Worm (Caenorhabditis elegans) whole organism, midembryonic: ENCODE measurements around the gene ZC21.6.

ENCODE experiments used
- T22C8.4 ChIP-seq: fragments of 200-800 bp; sonication (Bioruptor generic); IDR thresholded peaks from 2 replicates; pipeline ENCODE4 v1.3.6; 2022; ENCODE audit warnings: missing genetic modification characterization, missing compliant biosample characterization
- cog-1 ChIP-seq: sonication (generic microtip); optimal IDR thresholded peaks from 2 replicates; lab custom pipeline; 2016; ENCODE audit warnings: missing genetic modification characterization, missing compliant biosample characterization
- flt-1 ChIP-seq: fragments of 200-800 bp; sonication (Bioruptor generic); IDR thresholded peaks from 2 replicates; pipeline ENCODE4 v1.3.6; 2022; ENCODE audit warnings: missing genetic modification characterization, missing compliant biosample characterization
- klf-2 ChIP-seq: fragments of 200-800 bp; sonication (Bioruptor generic); conservative IDR thresholded peaks from 2 replicates; pipeline ENCODE4 v1.3.6; 2022; ENCODE audit warnings: missing genetic modification reagents, missing genetic modification characterization, missing compliant biosample characterization
- med-1 ChIP-seq: sonication (generic microtip); optimal IDR thresholded peaks from 2 replicates; lab custom pipeline; 2017; ENCODE audit warnings: missing genetic modification characterization, mild to moderate bottlenecking, missing compliant biosample characterization, antibody characterized with exemption, missing genetic modification reagents; ENCODE audit not compliant: insufficient read depth
- ref-1 ChIP-seq: fragments of 200-800 bp; sonication (Bioruptor generic); conservative IDR thresholded peaks from 2 replicates; pipeline ENCODE4 v1.3.6; 2022; ENCODE audit warnings: missing genetic modification reagents, missing genetic modification characterization, missing compliant biosample characterization
- tab-1 ChIP-seq: fragments of 200-800 bp; sonication (Bioruptor generic); IDR thresholded peaks from 2 replicates; pipeline ENCODE4 v1.3.6; 2022; ENCODE audit warnings: missing genetic modification characterization, missing compliant biosample characterization
- ztf-23 ChIP-seq: fragments of 200-800 bp; sonication (Bioruptor generic); IDR thresholded peaks from 2 replicates; pipeline ENCODE4 v1.3.6; 2022; ENCODE audit warnings: missing genetic modification reagents, missing genetic modification characterization, missing compliant biosample characterization
- ztf-29 ChIP-seq: fragments of 200-800 bp; sonication (Bioruptor generic); IDR thresholded peaks from 2 replicates; pipeline ENCODE4 v1.3.6; 2022; ENCODE audit warnings: missing genetic modification reagents, missing genetic modification characterization, missing compliant biosample characterization

Gene ZC21.6

DNA sequence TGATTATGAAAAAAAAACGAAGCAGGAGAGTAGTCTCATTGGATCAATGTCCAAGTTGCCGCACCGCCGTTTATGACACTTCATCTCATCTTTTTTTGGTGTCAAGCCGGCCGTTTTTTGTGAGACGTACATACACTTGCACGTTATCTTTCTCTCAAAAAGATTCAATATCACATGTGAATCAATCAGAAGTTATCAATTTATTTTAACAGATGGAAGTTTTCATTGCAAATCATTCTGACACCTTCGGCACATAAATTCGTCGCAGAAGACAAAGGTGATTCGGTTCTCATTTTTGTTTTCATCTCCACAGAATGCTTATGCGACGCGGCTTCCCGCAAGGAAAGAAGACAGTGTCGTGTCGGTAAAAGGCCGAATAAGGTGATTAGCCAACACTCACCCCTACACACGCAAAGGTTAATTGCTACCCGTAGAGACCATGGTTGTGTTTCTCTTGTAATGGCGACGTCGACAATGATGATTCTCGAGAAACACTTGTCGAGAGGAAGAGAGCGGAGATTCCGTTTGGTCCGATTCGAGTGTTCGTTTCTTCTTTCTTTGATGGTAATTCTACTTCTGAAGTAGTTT, 41.1 kb downstream of the ZC21.6 start:
- no peak for TF ChIP-seq klf-2 (GFP tag; lab: Robert Waterston, UW)
- no peak for TF ChIP-seq ztf-23
- TF ChIP-seq med-1, result no peak
- no peak for TF ChIP-seq ref-1 (GFP tag; lab: Robert Waterston, UW)
- no peak for TF ChIP-seq T22C8.4 (GFP tag; lab: Robert Waterston, UW)

DNA sequence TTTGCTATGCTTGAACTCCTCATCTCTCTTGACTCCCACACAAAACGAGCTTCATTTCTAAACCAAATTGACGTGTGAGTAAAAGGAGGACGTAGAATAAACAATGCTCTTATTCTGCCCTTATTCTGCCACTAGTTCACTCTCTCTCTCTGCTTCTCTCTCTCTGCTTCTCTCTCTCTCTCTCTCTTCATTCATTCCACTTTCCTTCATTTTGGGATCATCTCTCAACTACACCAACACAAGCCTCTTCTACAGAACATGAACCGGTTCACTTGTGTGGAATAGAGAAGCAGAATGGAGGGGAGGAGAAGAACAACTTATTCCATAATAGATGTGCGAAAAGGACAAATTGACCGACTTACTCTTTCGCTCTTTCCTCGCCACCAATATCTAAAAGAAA, 42.1 kb downstream of the ZC21.6 start:
- no peak for TF ChIP-seq med-1
- TF ChIP-seq ref-1 (GFP tag; lab: Robert Waterston, UW), result no peak
- no peak for TF ChIP-seq klf-2 (GFP tag; lab: Robert Waterston, UW)
- TF ChIP-seq cog-1 (tag; lab: Kevin White, UChicago), result no peak
- TF ChIP-seq flt-1 (GFP tag; lab: Robert Waterston, UW), result no peak
- TF ChIP-seq T22C8.4 (GFP tag; lab: Robert Waterston, UW), result no peak
- TF ChIP-seq tab-1 (GFP tag; lab: Robert Waterston, UW), result no peak
- no peak for TF ChIP-seq ztf-29 (GFP tag; lab: Robert Waterston, UW)
- TF ChIP-seq ztf-23, result no peak

DNA sequence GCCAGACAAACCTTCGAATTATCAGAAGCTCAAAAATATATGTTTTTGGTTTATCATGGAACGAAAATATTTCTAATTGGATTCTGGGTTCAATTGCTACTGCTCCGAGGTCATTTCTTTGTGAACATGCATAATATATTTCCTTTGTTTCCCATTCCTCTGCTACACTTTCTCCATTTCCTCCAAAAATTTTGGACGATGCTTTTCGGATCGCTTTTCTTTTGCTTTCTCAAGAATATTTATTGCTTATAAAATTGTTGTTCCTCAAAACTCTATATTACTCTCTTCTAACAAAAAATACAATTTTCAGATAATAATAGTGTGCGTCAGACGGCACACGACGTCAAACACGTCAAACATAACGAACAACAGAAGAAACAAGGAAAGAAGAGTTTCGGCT, 50.7 kb downstream of the ZC21.6 start, which contains the start of gene pac-1:
Gene pac-1 (plus strand): TSS at position 301 of the 400 bp plus-strand sequence.
- no peak for TF ChIP-seq med-1
- TF ChIP-seq ztf-23, result no peak
- no peak for TF ChIP-seq flt-1 (GFP tag; lab: Robert Waterston, UW)
- no peak for TF ChIP-seq ztf-29 (GFP tag; lab: Robert Waterston, UW)
- TF ChIP-seq cog-1 (tag; lab: Kevin White, UChicago), result no peak
- no peak for TF ChIP-seq ref-1 (GFP tag; lab: Robert Waterston, UW)
- no peak for TF ChIP-seq T22C8.4 (GFP tag; lab: Robert Waterston, UW)
